Worm (Caenorhabditis elegans): ENCODE results near the gene Y17G9B.2.

The Y17G9B.2 gene

DNA sequence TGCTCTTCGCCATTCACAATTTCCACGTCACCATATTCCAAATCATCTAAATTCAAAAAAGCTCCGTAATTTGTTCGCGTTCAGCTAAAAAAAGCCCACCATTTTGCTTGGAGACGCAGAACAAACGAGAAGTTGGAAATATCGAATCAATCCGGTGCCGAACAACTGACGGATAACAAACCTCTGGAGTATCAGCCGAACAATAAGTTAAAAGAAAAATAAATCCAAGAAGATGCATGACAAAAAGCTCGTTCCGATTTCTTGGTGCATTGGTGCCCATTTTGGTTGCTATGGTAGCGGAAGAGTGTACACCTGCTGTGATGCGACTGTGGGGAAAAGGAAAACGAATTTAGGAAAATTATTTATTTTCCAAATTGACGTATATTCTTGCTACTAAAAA lies 16.4 kb upstream of the Y17G9B.2 start, which contains the start of gene tctn-1 (continued):
- no peak for TF ChIP-seq nhr-28 (tag; optimal IDR thresholded peaks at IDR 0.05)
- no peak for TF ChIP-seq lin-39 (tag; optimal IDR thresholded peaks at IDR 0.05)
- no peak for TF ChIP-seq D1046.2 (GFP tag; IDR thresholded peaks at IDR 0.05)
- 0 out of 2 replicates have a peak, but pooled peaks have one; percentile 14 for TF ChIP-seq ctbp-1 (GFP tag; IDR thresholded peaks at IDR 0.05)
- 0 out of 2 replicates have a peak, but pooled peaks have one; percentile 26 for TF ChIP-seq mdt-29 (GFP tag; IDR thresholded peaks at IDR 0.05)
- no peak for TF ChIP-seq gei-8 (GFP tag; optimal IDR thresholded peaks at IDR 0.05)
- TF ChIP-seq php-3 (GFP tag; IDR thresholded peaks at IDR 0.05) = no peak
- no peak for TF ChIP-seq unc-39 (tag; optimal IDR thresholded peaks at IDR 0.05)
- no peak for TF ChIP-seq ZK546.5 (tag; optimal IDR thresholded peaks at IDR 0.05)
- TF ChIP-seq nhr-42 (GFP tag; IDR thresholded peaks at IDR 0.05) = no peak
- no peak for TF ChIP-seq zip-2 (tag; optimal IDR thresholded peaks at IDR 0.05)
- TF ChIP-seq lin-13 (GFP tag; optimal IDR thresholded peaks at IDR 0.05) = no peak
- TF ChIP-seq nhr-76 (tag; optimal IDR thresholded peaks at IDR 0.05) = no peak
- no peak for TF ChIP-seq lin-1 (GFP tag; IDR thresholded peaks at IDR 0.05)
- no peak for TF ChIP-seq dmd-9 (GFP tag; IDR thresholded peaks at IDR 0.05)
- TF ChIP-seq dmd-8 (GFP tag; IDR thresholded peaks at IDR 0.05) = 0 out of 2 replicates have a peak, but pooled peaks have one; percentile 15
- TF ChIP-seq F44E2.7 (GFP tag; IDR thresholded peaks at IDR 0.05) = no peak
- no peak for TF ChIP-seq T26A8.4 (GFP tag; IDR thresholded peaks at IDR 0.05)
- TF ChIP-seq jun-1 (tag; optimal IDR thresholded peaks at IDR 0.05) = no peak

DNA sequence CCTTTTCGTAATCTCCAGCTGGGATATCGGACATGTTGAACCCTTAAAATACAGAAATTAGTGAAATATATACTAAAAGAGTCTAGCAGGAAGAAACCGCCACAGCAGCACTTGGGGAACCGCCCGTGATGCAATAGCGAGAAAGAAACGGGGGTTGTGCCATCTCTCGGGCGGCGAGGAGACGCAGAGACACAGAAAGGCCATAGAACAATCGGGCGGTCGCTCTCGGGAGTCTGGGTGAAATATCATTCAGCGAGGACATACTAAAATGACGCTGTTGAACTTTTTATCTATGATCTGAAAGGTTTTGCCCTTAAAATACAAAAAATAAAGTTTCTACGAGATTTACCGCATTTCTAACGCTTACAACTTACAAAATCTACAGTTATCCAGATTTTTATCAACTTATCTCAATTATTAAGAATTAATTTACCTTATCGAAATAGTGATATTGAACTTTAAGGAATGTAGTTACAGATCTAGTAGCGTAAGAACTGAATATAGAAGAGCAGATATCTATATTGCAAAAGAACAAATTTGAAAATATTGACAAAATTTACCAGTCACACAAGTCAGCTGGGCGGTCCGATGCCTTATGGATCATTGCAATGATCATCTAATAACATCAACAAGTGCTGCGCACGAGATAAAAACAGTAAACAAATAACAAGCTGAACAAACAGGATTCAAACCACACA lies 15.4 kb upstream of the Y17G9B.2 start, which contains the start of gene cyc-2.1:
Gene cyc-2.1, minus strand, starts transcription at position 605 of the 698 bp plus-strand sequence.
- TF ChIP-seq nhr-6 (tag; optimal IDR thresholded peaks at IDR 0.05) (peak; percentile 61), lin-15B (tag; optimal IDR thresholded peaks at IDR 0.05) (peak; percentile 48), lir-3 (tag; optimal IDR thresholded peaks at IDR 0.05) (no peak), ztf-7 (tag; optimal IDR thresholded peaks at IDR 0.05) (no peak), mep-1 (tag; optimal IDR thresholded peaks at IDR 0.05) (peak; percentile 80), nhr-76 (tag; optimal IDR thresholded peaks at IDR 0.05) (no peak), spr-3 (GFP tag; optimal IDR thresholded peaks at IDR 0.05) (no peak), daf-8 (GFP tag; IDR thresholded peaks at IDR 0.05) (no peak), rbr-2 (tag; optimal IDR thresholded peaks at IDR 0.05) (peak; percentile 68), nhr-25 (tag; optimal IDR thresholded peaks at IDR 0.05; ENCODE audit: borderline replicate concordance, insufficient read depth) (no peak), tra-1 (GFP tag; IDR thresholded peaks at IDR 0.05) (peak; percentile 10; the same call in 1 of the 2 replicates), lsy-2 (tag; optimal IDR thresholded peaks at IDR 0.05) (peak; percentile 79 to 90), hlh-11 (tag; optimal IDR thresholded peaks at IDR 0.05) (peak; percentile 85), aha-1 (tag) (peak; percentile 92), nhr-42 (GFP tag; IDR thresholded peaks at IDR 0.05) (no peak), nhr-41 (GFP tag; IDR thresholded peaks at IDR 0.05) (no peak), dmd-8 (GFP tag; IDR thresholded peaks at IDR 0.05) (0 out of 2 replicates have a peak, but pooled peaks have one; percentile 54), vab-7 (GFP tag; IDR thresholded peaks at IDR 0.05) (peak; percentile 37; the same call in 1 of the 2 replicates), F49E8.2 (tag; optimal IDR thresholded peaks at IDR 0.05; ENCODE audit: borderline replicate concordance) (peak; percentile 85), lin-1 (GFP tag; IDR thresholded peaks at IDR 0.05) (peak; percentile 63; the same call in 1 of the 2 replicates), fos-1 (tag; optimal IDR thresholded peaks at IDR 0.05) (no peak), Y5F2A.4 (GFP tag; optimal IDR thresholded peaks at IDR 0.05) (no peak), mes-2 (tag; optimal IDR thresholded peaks at IDR 0.05; ENCODE audit: poor library complexity, severe bottlenecking) (peak; percentile 76), madf-5 (GFP tag; IDR thresholded peaks at IDR 0.05) (peak in 1 of 2 experiments; percentile 49; a peak in 1 of 4 replicates), ces-1 (GFP tag; optimal IDR thresholded peaks at IDR 0.05) (no peak), spr-1 (tag; optimal IDR thresholded peaks at IDR 0.05) (peak; percentile 15), pha-4 (GFP tag; IDR thresholded peaks at IDR 0.05) (peak; percentile 65; the same call in 1 of the 2 replicates), pha-4 (tag; optimal IDR thresholded peaks at IDR 0.05) (no peak), nhr-11 (tag; optimal IDR thresholded peaks at IDR 0.05) (peak; percentile 52), lin-29 (GFP tag; IDR thresholded peaks at IDR 0.05) (no peak), zag-1 (tag; optimal IDR thresholded peaks at IDR 0.05) (no peak), dpl-1 (GFP tag; optimal IDR thresholded peaks at IDR 0.05) (peak; percentile 17), T20F7.1 (GFP tag; optimal IDR thresholded peaks at IDR 0.05) (peak; percentile 50), ceh-20 (GFP tag; IDR thresholded peaks at IDR 0.05) (no peak)

Data from whole organism, L4 larva.